Worm (Caenorhabditis elegans) whole organism, mixed stage, embryonic: ENCODE data around the gene T27A8.2.
"Not testable (repeated sequence)": the region's sequence is repeated elsewhere in the genome, so short reads cannot be mapped to it uniquely, and the experiment has no call there.

ENCODE experiments used
- M03D4.4 ChIP-seq: sonication (generic microtip); optimal IDR thresholded peaks from 2 replicates; lab custom pipeline; 2017; ENCODE audit warnings: mild to moderate bottlenecking, missing genetic modification characterization, missing compliant biosample characterization
- bed-3 ChIP-seq: fragments of 200-800 bp; sonication (Bioruptor generic); optimal IDR thresholded peaks from 3 replicates; lab custom pipeline; 2018; ENCODE audit warnings: mild to moderate bottlenecking, missing genetic modification characterization, moderate library complexity, missing compliant biosample characterization
- blmp-1 ChIP-seq: fragments of 150-350 bp; optimal IDR thresholded peaks from 2 replicates; lab custom pipeline; 2014; ENCODE audit warnings: missing biosample characterization, missing genetic modification characterization
- ceh-39 ChIP-seq: fragments of 150-350 bp; optimal IDR thresholded peaks from 2 replicates; lab custom pipeline; 2014; ENCODE audit warnings: missing biosample characterization, missing genetic modification characterization
- ceh-43 ChIP-seq: fragments of 200-800 bp; sonication (Bioruptor generic); optimal IDR thresholded peaks from 2 replicates; lab custom pipeline; 2018; ENCODE audit warnings: mild to moderate bottlenecking, missing genetic modification characterization, moderate library complexity, missing compliant biosample characterization
- ceh-83 ChIP-seq: fragments of 200-800 bp; sonication (Bioruptor generic); optimal IDR thresholded peaks from 2 replicates; lab custom pipeline; 2018; ENCODE audit warnings: mild to moderate bottlenecking, missing genetic modification characterization, missing compliant biosample characterization
- ces-1 ChIP-seq: fragments of 150-350 bp; optimal IDR thresholded peaks from 2 replicates; lab custom pipeline; 2014; ENCODE audit warnings: missing biosample characterization, missing genetic modification reagents, missing genetic modification characterization
- cnd-1 ChIP-seq: fragments of 200-800 bp; sonication (Bioruptor generic); optimal IDR thresholded peaks from 2 replicates; lab custom pipeline; 2018; ENCODE audit warnings: mild to moderate bottlenecking, missing genetic modification characterization, missing compliant biosample characterization
- drap-1 ChIP-seq: fragments of 200-800 bp; sonication (Bioruptor generic); optimal IDR thresholded peaks from 3 replicates; lab custom pipeline; 2018; ENCODE audit warnings: mild to moderate bottlenecking, missing genetic modification characterization, missing compliant biosample characterization
- elt-1 ChIP-seq: sonication (generic microtip); optimal IDR thresholded peaks from 2 replicates; lab custom pipeline; 2017; ENCODE audit warnings: missing genetic modification characterization, mild to moderate bottlenecking, missing compliant biosample characterization, antibody characterized with exemption, moderate library complexity, borderline replicate concordance; ENCODE audit not compliant: insufficient read depth
- elt-3 ChIP-seq: fragments of 150-350 bp; optimal IDR thresholded peaks from 2 replicates; lab custom pipeline; 2014; ENCODE audit warnings: missing biosample characterization, missing genetic modification characterization
- flh-1 ChIP-seq: fragments of 200-800 bp; sonication (Bioruptor generic); optimal IDR thresholded peaks from 2 replicates; lab custom pipeline; 2018; ENCODE audit warnings: mild to moderate bottlenecking, missing genetic modification characterization, moderate library complexity, missing compliant biosample characterization
- ham-2 ChIP-seq: fragments of 200-800 bp; sonication (Bioruptor generic); optimal IDR thresholded peaks from 2 replicates; lab custom pipeline; 2018; ENCODE audit warnings: mild to moderate bottlenecking, missing genetic modification characterization, missing compliant biosample characterization
- hlh-1 ChIP-seq: fragments of 150-350 bp; optimal IDR thresholded peaks from 2 replicates; lab custom pipeline; 2014; ENCODE audit warnings: missing biosample characterization, missing genetic modification reagents, missing genetic modification characterization
- lin-13 ChIP-seq: fragments of 150-350 bp; optimal IDR thresholded peaks from 2 replicates; lab custom pipeline; 2014; ENCODE audit warnings: missing biosample characterization, missing genetic modification characterization
- lin-32 ChIP-seq: fragments of 200-800 bp; sonication (Bioruptor generic); optimal IDR thresholded peaks from 2 replicates; lab custom pipeline; 2018; ENCODE audit warnings: mild to moderate bottlenecking, missing genetic modification characterization, missing compliant biosample characterization
- lsy-2 ChIP-seq: fragments of 150-350 bp; optimal IDR thresholded peaks from 2 replicates; lab custom pipeline; 2014; ENCODE audit warnings: missing biosample characterization, missing genetic modification characterization
- mab-5 ChIP-seq: fragments of 150-350 bp; optimal IDR thresholded peaks from 2 replicates; lab custom pipeline; 2014; ENCODE audit warnings: missing biosample characterization, missing genetic modification characterization
- mep-1 ChIP-seq: fragments of 150-350 bp; optimal IDR thresholded peaks from 2 replicates; lab custom pipeline; 2017; ENCODE audit warnings: missing biosample characterization, missing genetic modification reagents, missing genetic modification characterization, inconsistent platforms
- mls-2 ChIP-seq: sonication (generic microtip); optimal IDR thresholded peaks from 2 replicates; lab custom pipeline; 2016; ENCODE audit warnings: mild to moderate bottlenecking, missing genetic modification characterization, moderate library complexity, missing compliant biosample characterization
- nhr-12 ChIP-seq: fragments of 150-350 bp; optimal IDR thresholded peaks from 2 replicates; lab custom pipeline; 2014; ENCODE audit warnings: missing biosample characterization, missing genetic modification characterization
- nhr-2 ChIP-seq: fragments of 150-350 bp; optimal IDR thresholded peaks from 2 replicates; lab custom pipeline; 2014; ENCODE audit warnings: missing biosample characterization, missing genetic modification characterization
- nhr-237 ChIP-seq: fragments of 150-350 bp; optimal IDR thresholded peaks from 2 replicates; lab custom pipeline; 2014; ENCODE audit warnings: missing biosample characterization, missing genetic modification characterization
- nhr-28 ChIP-seq: fragments of 150-350 bp; optimal IDR thresholded peaks from 2 replicates; lab custom pipeline; 2014; ENCODE audit warnings: missing biosample characterization, missing genetic modification characterization
- nhr-76 ChIP-seq: sonication (generic microtip); optimal IDR thresholded peaks from 2 replicates; lab custom pipeline; 2017; ENCODE audit warnings: missing biosample characterization, missing genetic modification characterization
- pha-4 ChIP-seq: fragments of 150-350 bp; optimal IDR thresholded peaks from 2 replicates; lab custom pipeline; 2018; ENCODE audit warnings: missing biosample characterization, missing genetic modification reagents, missing genetic modification characterization
- sem-2 ChIP-seq: fragments of 200-800 bp; sonication (Bioruptor generic); optimal IDR thresholded peaks from 2 replicates; lab custom pipeline; 2018; ENCODE audit warnings: mild to moderate bottlenecking, missing genetic modification characterization, missing compliant biosample characterization
- snpc-4 ChIP-seq: fragments of 150-350 bp; optimal IDR thresholded peaks from 2 replicates; lab custom pipeline; 2014; ENCODE audit warnings: missing biosample characterization, missing genetic modification characterization
- sptf-1 ChIP-seq: sonication (generic microtip); optimal IDR thresholded peaks from 2 replicates; lab custom pipeline; 2017; ENCODE audit warnings: mild to moderate bottlenecking, missing genetic modification characterization, moderate library complexity, missing compliant biosample characterization
- tbx-8 ChIP-seq: fragments of 200-800 bp; sonication (Bioruptor generic); optimal IDR thresholded peaks from 2 replicates; lab custom pipeline; 2018; ENCODE audit warnings: mild to moderate bottlenecking, missing genetic modification characterization, moderate library complexity, missing compliant biosample characterization
- unc-120 ChIP-seq: sonication (generic microtip); optimal IDR thresholded peaks from 2 replicates; lab custom pipeline; 2017; ENCODE audit warnings: missing genetic modification characterization, missing compliant biosample characterization; ENCODE audit not compliant: poor library complexity, severe bottlenecking
- unc-39 ChIP-seq: fragments of 150-350 bp; optimal IDR thresholded peaks from 2 replicates; lab custom pipeline; 2014; ENCODE audit warnings: missing biosample characterization, missing genetic modification characterization
- unc-62 ChIP-seq: fragments of 150-350 bp; optimal IDR thresholded peaks from 2 replicates; lab custom pipeline; 2014; ENCODE audit warnings: missing biosample characterization, missing genetic modification reagents, missing genetic modification characterization
- zip-8 ChIP-seq: fragments of 150-350 bp; optimal IDR thresholded peaks from 2 replicates; lab custom pipeline; 2014; ENCODE audit warnings: missing biosample characterization, missing genetic modification characterization
- ztf-11 ChIP-seq: fragments of 150-350 bp; optimal IDR thresholded peaks from 2 replicates; lab custom pipeline; 2014; ENCODE audit warnings: missing biosample characterization, missing genetic modification characterization

The T27A8.2 gene

DNA sequence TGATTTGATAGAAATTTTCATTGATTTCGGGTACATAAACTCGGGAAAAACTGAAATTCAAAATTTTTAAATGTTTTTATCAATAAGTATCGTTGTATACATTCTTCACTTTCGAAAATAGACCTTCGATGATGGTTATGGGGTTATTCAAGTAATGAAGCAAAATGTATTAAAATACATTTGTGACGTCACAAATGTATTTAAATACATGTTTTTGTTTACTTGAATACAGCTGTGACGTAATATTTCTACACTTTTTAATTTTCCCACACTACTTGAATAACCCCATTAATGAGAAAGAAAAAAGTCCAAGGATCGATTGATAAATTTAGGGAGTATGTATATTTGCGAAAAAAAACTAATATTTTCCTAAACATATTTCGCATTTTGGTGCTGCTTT, 9.2 kb upstream of the T27A8.2 start:
- peak; percentile 95 for TF ChIP-seq zip-8
- no peak for TF ChIP-seq mab-5 (tag; lab: Kevin White, UChicago)

DNA sequence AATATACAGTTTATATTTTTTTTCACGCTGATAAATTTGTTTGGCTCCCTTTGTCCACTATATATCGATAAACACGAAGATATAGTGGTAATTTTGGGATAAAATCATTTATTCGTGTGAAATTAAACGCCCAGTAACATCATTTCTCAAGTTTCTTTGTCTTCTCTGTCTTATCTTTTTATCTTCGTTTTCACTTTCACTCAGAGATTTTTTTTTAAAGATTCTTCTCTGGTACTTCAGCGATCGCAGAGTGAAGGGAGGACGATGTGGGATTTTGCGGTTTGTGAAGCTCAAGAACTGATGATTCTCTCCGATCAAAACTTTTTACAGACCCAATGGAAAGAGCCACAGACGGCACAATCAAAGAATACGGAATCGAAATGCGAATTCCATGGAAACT, 3.6 kb upstream of the T27A8.2 start, which contains the start of gene T27A8.3:
T27A8.3 (plus strand) TSS at position 301 of the 400 bp plus-strand sequence.
- not testable (repeated sequence) for TF ChIP-seq ceh-83 (GFP tag; lab: Kevin White, UChicago); ceh-43; cnd-1 (tag; lab: Kevin White, UChicago)

DNA sequence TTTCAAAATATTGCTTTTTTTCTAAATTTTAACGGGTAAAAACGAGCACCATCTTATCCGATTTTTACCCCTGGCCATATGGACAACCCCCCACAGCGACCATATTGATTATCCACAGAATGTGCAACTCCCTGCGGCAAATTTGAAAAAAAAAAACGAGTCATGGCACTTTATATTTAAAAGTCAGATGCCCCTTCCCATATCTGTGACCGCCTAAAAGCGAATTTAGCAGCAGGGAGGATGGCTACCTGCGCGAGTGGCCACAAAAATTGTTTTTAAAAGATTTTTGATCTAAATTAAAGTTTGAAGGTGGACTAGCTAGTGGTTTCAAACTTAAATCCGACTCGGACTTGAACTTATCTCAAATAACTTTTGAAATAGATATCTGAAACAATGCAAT, 2.3 kb downstream of the T27A8.2 start:
- TF ChIP-seq mls-2 (peak; percentile 5), nhr-76 (tag; lab: Kevin White, UChicago) (no peak), ces-1 (peak; percentile 86), nhr-2 (tag; lab: Kevin White, UChicago) (no peak), lin-32 (GFP tag; lab: Kevin White, UChicago) (no peak), unc-39 (tag; lab: Kevin White, UChicago) (peak; percentile 70), ceh-39 (peak; percentile 68), lin-13 (tag; lab: Kevin White, UChicago) (peak; percentile 80), M03D4.4 (tag; lab: Kevin White, UChicago) (no peak), unc-120 (peak; percentile 59), ham-2 (no peak), pha-4 (tag; lab: Kevin White, UChicago) (peak; percentile 83), ceh-83 (GFP tag; lab: Kevin White, UChicago) (no peak), nhr-28 (tag; lab: Kevin White, UChicago) (no peak), elt-3 (tag; lab: Kevin White, UChicago) (peak; percentile 71), elt-1 (tag; lab: Kevin White, UChicago) (peak; percentile 53), ztf-11 (tag; lab: Kevin White, UChicago) (no peak), hlh-1 (tag; lab: Kevin White, UChicago) (peak; percentile 93), lsy-2 (tag; lab: Kevin White, UChicago) (peak; percentile 83), snpc-4 (tag; lab: Kevin White, UChicago) (no peak), nhr-12 (tag; lab: Kevin White, UChicago) (peak; percentile 28), sptf-1 (peak; percentile 63), bed-3 (GFP tag; lab: Kevin White, UChicago) (no peak), unc-62 (GFP tag; lab: Kevin White, UChicago) (peak; percentile 67), mep-1 (tag; lab: Kevin White, UChicago) (peak; percentile 80), cnd-1 (tag; lab: Kevin White, UChicago) (no peak), ceh-43 (no peak), tbx-8 (GFP tag; lab: Kevin White, UChicago) (no peak), zip-8 (no peak), mab-5 (tag; lab: Kevin White, UChicago) (peak; percentile 88), nhr-237 (peak; percentile 98), drap-1 (GFP tag; lab: Kevin White, UChicago) (peak; percentile 75), sem-2 (no peak), flh-1 (GFP tag; lab: Kevin White, UChicago) (no peak), blmp-1 (tag; lab: Kevin White, UChicago) (peak; percentile 6)
- TF ChIP-seq, all 35 proteins: peak for 19

DNA sequence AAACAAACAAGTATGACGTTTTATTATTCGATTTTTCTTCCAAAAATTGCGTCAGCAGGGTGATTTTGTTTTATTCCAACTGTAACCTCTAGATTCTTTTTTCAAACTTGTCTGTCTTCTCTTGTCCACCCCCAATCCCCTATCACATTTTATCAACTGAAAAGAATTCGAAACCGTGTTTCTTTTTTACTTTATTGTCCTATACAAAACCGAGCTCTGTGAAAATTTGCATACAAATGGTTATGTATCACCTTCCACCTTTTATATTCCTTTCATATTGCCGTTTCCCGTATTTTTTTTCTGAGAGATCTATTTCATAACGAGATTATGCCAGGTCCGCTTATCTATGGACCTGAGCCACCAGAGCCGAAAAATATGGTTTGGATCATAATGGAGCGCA, 3.5 kb downstream of the T27A8.2 start, which contains the start of gene T27A8.7:
T27A8.7 (plus strand) TSS at position 301 of the 400 bp plus-strand sequence.
- TF ChIP-seq sptf-1 (no peak), M03D4.4 (tag; lab: Kevin White, UChicago) (no peak), hlh-1 (tag; lab: Kevin White, UChicago) (no peak), nhr-2 (tag; lab: Kevin White, UChicago) (no peak), mep-1 (tag; lab: Kevin White, UChicago) (no peak), ces-1 (no peak), nhr-237 (no peak), zip-8 (no peak), flh-1 (GFP tag; lab: Kevin White, UChicago) (no peak), tbx-8 (GFP tag; lab: Kevin White, UChicago) (no peak), nhr-28 (tag; lab: Kevin White, UChicago) (no peak), unc-62 (GFP tag; lab: Kevin White, UChicago) (no peak), elt-3 (tag; lab: Kevin White, UChicago) (no peak), drap-1 (GFP tag; lab: Kevin White, UChicago) (no peak), lin-32 (GFP tag; lab: Kevin White, UChicago) (no peak), cnd-1 (tag; lab: Kevin White, UChicago) (no peak)
